Worm (Caenorhabditis elegans) whole organism, early embryonic: ENCODE measurements around the gene srh-180.

ENCODE experiments used
- F13C5.2 ChIP-seq: sonication (generic microtip); optimal IDR thresholded peaks from 2 replicates; lab custom pipeline; 2017; ENCODE audit warnings: mild to moderate bottlenecking, missing genetic modification characterization, inconsistent platforms, missing compliant biosample characterization
- aly-1 ChIP-seq: sonication (generic microtip); optimal IDR thresholded peaks from 2 replicates; lab custom pipeline; 2016; ENCODE audit warnings: missing genetic modification characterization, missing compliant biosample characterization
- ama-1 ChIP-seq: fragments of 150-350 bp; optimal IDR thresholded peaks from 2 replicates; lab custom pipeline; 2014
- ceh-13 ChIP-seq: fragments of 200-800 bp; sonication (Bioruptor generic); optimal IDR thresholded peaks from 2 replicates; lab custom pipeline; 2018; ENCODE audit warnings: mild to moderate bottlenecking, missing genetic modification characterization, missing compliant biosample characterization
- ceh-36 ChIP-seq: sonication (generic microtip); optimal IDR thresholded peaks from 2 replicates; lab custom pipeline; 2016; ENCODE audit warnings: missing genetic modification characterization, inconsistent platforms, missing compliant biosample characterization
- ets-7 ChIP-seq: sonication (generic microtip); optimal IDR thresholded peaks from 2 replicates; lab custom pipeline; 2016; ENCODE audit warnings: missing genotype, missing genetic modification characterization, missing compliant biosample characterization
- flt-1 ChIP-seq: fragments of 200-800 bp; sonication (Bioruptor generic); IDR thresholded peaks from 2 replicates; pipeline ENCODE4 v1.3.6; 2022; ENCODE audit warnings: missing genetic modification characterization, missing compliant biosample characterization
- hmbx-1 ChIP-seq: sonication (generic microtip); optimal IDR thresholded peaks from 2 replicates; lab custom pipeline; 2016; ENCODE audit warnings: mild to moderate bottlenecking, missing genetic modification characterization, missing compliant biosample characterization
- hmg-4 ChIP-seq: fragments of 200-800 bp; sonication (Bioruptor generic); optimal IDR thresholded peaks from 2 replicates; lab custom pipeline; 2018; ENCODE audit warnings: mild to moderate bottlenecking, missing genetic modification characterization, missing compliant biosample characterization
- hnd-1 ChIP-seq: sonication (generic microtip); optimal IDR thresholded peaks from 2 replicates; lab custom pipeline; 2016; ENCODE audit warnings: missing genetic modification characterization, missing compliant biosample characterization
- pes-1 ChIP-seq: fragments of 200-800 bp; sonication (Bioruptor generic); IDR thresholded peaks from 2 replicates; pipeline ENCODE4 v1.3.6; 2022; ENCODE audit warnings: missing genetic modification reagents, missing genetic modification characterization, missing compliant biosample characterization
- scrt-1 ChIP-seq: fragments of 200-800 bp; sonication (Bioruptor generic); IDR thresholded peaks from 2 replicates; pipeline ENCODE4 v1.3.6; 2022; ENCODE audit warnings: missing genetic modification characterization, missing compliant biosample characterization
- sea-1 ChIP-seq: fragments of 200-800 bp; sonication (Bioruptor generic); conservative IDR thresholded peaks from 2 replicates; pipeline ENCODE4 v1.3.6; 2022; ENCODE audit warnings: missing genetic modification characterization, missing compliant biosample characterization
- tbx-11 ChIP-seq: fragments of 200-800 bp; sonication (Bioruptor generic); IDR thresholded peaks from 2 replicates; pipeline ENCODE4 v1.3.6; 2022; ENCODE audit warnings: missing genetic modification characterization, missing compliant biosample characterization

ce11 chrV:16297070-16297469 is 20.3 kb upstream of the srh-180 start, which contains the start of gene srbc-83:
- no peak for TF ChIP-seq hmbx-1 (tag; lab: Kevin White, UChicago)
- TF ChIP-seq hnd-1 (tag; lab: Kevin White, UChicago) = no peak
- TF ChIP-seq ama-1 = no peak
- TF ChIP-seq tbx-11 (GFP tag; lab: Robert Waterston, UW) = no peak
- no peak for TF ChIP-seq scrt-1 (GFP tag; lab: Robert Waterston, UW)
- no peak for TF ChIP-seq aly-1 (tag; lab: Kevin White, UChicago)
- TF ChIP-seq ceh-36 (tag; lab: Kevin White, UChicago) = no peak
- no peak for TF ChIP-seq flt-1 (GFP tag; lab: Robert Waterston, UW)
- TF ChIP-seq pes-1 = no peak
- TF ChIP-seq hmg-4 (GFP tag; lab: Kevin White, UChicago) = no peak
- no peak for TF ChIP-seq F13C5.2
- TF ChIP-seq ceh-13 = no peak
- no peak for TF ChIP-seq sea-1 (GFP tag; lab: Robert Waterston, UW)
- no peak for TF ChIP-seq ets-7 (tag; lab: Kevin White, UChicago)
